Worm (Caenorhabditis elegans) whole organism, L4/young adult: ENCODE data around the gene Y43F8B.24.

Source experiments
- W03F9.2 ChIP-seq: fragments of 150-350 bp; optimal IDR thresholded peaks from 2 replicates; lab custom pipeline; 2014; ENCODE audit warnings: missing biosample characterization, missing genetic modification characterization
- dao-5 ChIP-seq: sonication (generic microtip); optimal IDR thresholded peaks from 2 replicates; lab custom pipeline; 2016; ENCODE audit warnings: missing genotype, missing genetic modification characterization, moderate library complexity, missing compliant biosample characterization
- him-1 ChIP-seq: sonication (generic microtip); optimal IDR thresholded peaks from 2 replicates; lab custom pipeline; 2016; ENCODE audit warnings: missing genotype, missing genetic modification reagents, missing genetic modification characterization, missing compliant biosample characterization

ce11 chrV:19421131-19421530 lies 36.1 kb upstream of the Y43F8B.24 start, which contains the start of gene C25F9.2:
- no peak for TF ChIP-seq W03F9.2 (tag; lab: Kevin White, UChicago)
- TF ChIP-seq dao-5, result no peak
- no peak for TF ChIP-seq him-1 (tag; lab: Kevin White, UChicago)
